Worm (Caenorhabditis elegans) whole organism, early embryonic: ENCODE measurements around the gene C45G9.4.

ENCODE experiments used
- B0310.2 ChIP-seq: sonication (generic microtip); optimal IDR thresholded peaks from 2 replicates; lab custom pipeline; 2016; ENCODE audit warnings: mild to moderate bottlenecking, missing genetic modification characterization, missing compliant biosample characterization
- F13C5.2 ChIP-seq: sonication (generic microtip); optimal IDR thresholded peaks from 2 replicates; lab custom pipeline; 2017; ENCODE audit warnings: mild to moderate bottlenecking, missing genetic modification characterization, inconsistent platforms, missing compliant biosample characterization
- aly-1 ChIP-seq: sonication (generic microtip); optimal IDR thresholded peaks from 2 replicates; lab custom pipeline; 2016; ENCODE audit warnings: missing genetic modification characterization, missing compliant biosample characterization
- ama-1 ChIP-seq: fragments of 150-350 bp; optimal IDR thresholded peaks from 2 replicates; lab custom pipeline; 2014
- ceh-13 ChIP-seq: fragments of 200-800 bp; sonication (Bioruptor generic); optimal IDR thresholded peaks from 2 replicates; lab custom pipeline; 2018; ENCODE audit warnings: mild to moderate bottlenecking, missing genetic modification characterization, missing compliant biosample characterization
- ceh-36 ChIP-seq: sonication (generic microtip); optimal IDR thresholded peaks from 2 replicates; lab custom pipeline; 2016; ENCODE audit warnings: missing genetic modification characterization, inconsistent platforms, missing compliant biosample characterization
- ets-7 ChIP-seq: sonication (generic microtip); optimal IDR thresholded peaks from 2 replicates; lab custom pipeline; 2016; ENCODE audit warnings: missing genotype, missing genetic modification characterization, missing compliant biosample characterization
- flt-1 ChIP-seq: fragments of 200-800 bp; sonication (Bioruptor generic); IDR thresholded peaks from 2 replicates; pipeline ENCODE4 v1.3.6; 2022; ENCODE audit warnings: missing genetic modification characterization, missing compliant biosample characterization
- hmbx-1 ChIP-seq: sonication (generic microtip); optimal IDR thresholded peaks from 2 replicates; lab custom pipeline; 2016; ENCODE audit warnings: mild to moderate bottlenecking, missing genetic modification characterization, missing compliant biosample characterization
- hmg-4 ChIP-seq: fragments of 200-800 bp; sonication (Bioruptor generic); optimal IDR thresholded peaks from 2 replicates; lab custom pipeline; 2018; ENCODE audit warnings: mild to moderate bottlenecking, missing genetic modification characterization, missing compliant biosample characterization
- pes-1 ChIP-seq: fragments of 200-800 bp; sonication (Bioruptor generic); IDR thresholded peaks from 2 replicates; pipeline ENCODE4 v1.3.6; 2022; ENCODE audit warnings: missing genetic modification reagents, missing genetic modification characterization, missing compliant biosample characterization
- scrt-1 ChIP-seq: fragments of 200-800 bp; sonication (Bioruptor generic); IDR thresholded peaks from 2 replicates; pipeline ENCODE4 v1.3.6; 2022; ENCODE audit warnings: missing genetic modification characterization, missing compliant biosample characterization
- sea-1 ChIP-seq: fragments of 200-800 bp; sonication (Bioruptor generic); conservative IDR thresholded peaks from 2 replicates; pipeline ENCODE4 v1.3.6; 2022; ENCODE audit warnings: missing genetic modification characterization, missing compliant biosample characterization
- tbx-11 ChIP-seq: fragments of 200-800 bp; sonication (Bioruptor generic); IDR thresholded peaks from 2 replicates; pipeline ENCODE4 v1.3.6; 2022; ENCODE audit warnings: missing genetic modification characterization, missing compliant biosample characterization
- tbx-37 ChIP-seq: fragments of 200-800 bp; sonication (Bioruptor generic); conservative IDR thresholded peaks from 2 replicates; pipeline ENCODE4 v1.3.6; 2022; ENCODE audit warnings: missing genetic modification reagents, missing genetic modification characterization, missing compliant biosample characterization
- tra-4 ChIP-seq: sonication (generic microtip); optimal IDR thresholded peaks from 2 replicates; lab custom pipeline; 2017; ENCODE audit warnings: missing genetic modification characterization, missing compliant biosample characterization

Gene C45G9.4

ce11 chrIII:5098740-5099276, 36.3 kb downstream of the C45G9.4 start:
- no peak for TF ChIP-seq hmg-4 (GFP tag; lab: Kevin White, UChicago)
- no peak for TF ChIP-seq ets-7 (tag; lab: Kevin White, UChicago)

ce11 chrIII:5099500-5099899, 37.0 kb downstream of the C45G9.4 start:
- TF ChIP-seq tra-4 (no peak), ets-7 (tag; lab: Kevin White, UChicago) (no peak), pes-1 (GFP tag; lab: Robert Waterston, UW) (no peak), ceh-36 (tag; lab: Kevin White, UChicago) (no peak), hmbx-1 (tag; lab: Kevin White, UChicago) (no peak), tbx-37 (GFP tag; lab: Robert Waterston, UW) (no peak), ceh-13 (GFP tag; lab: Kevin White, UChicago) (no peak), hmg-4 (GFP tag; lab: Kevin White, UChicago) (no peak), tbx-11 (GFP tag; lab: Robert Waterston, UW) (no peak), aly-1 (tag; lab: Kevin White, UChicago) (no peak)

ce11 chrIII:5102616-5103015, 40.1 kb downstream of the C45G9.4 start, which contains the start of gene F54D8.6:
Gene F54D8.6 (plus strand): TSS chrIII:5102985.
- TF ChIP-seq B0310.2 (tag; lab: Kevin White, UChicago): no peak
- no peak for TF ChIP-seq ceh-36 (tag; lab: Kevin White, UChicago)
- TF ChIP-seq ets-7 (tag; lab: Kevin White, UChicago): no peak
- no peak for TF ChIP-seq tra-4
- TF ChIP-seq hmg-4 (GFP tag; lab: Kevin White, UChicago): no peak
- no peak for TF ChIP-seq F13C5.2
- TF ChIP-seq sea-1 (GFP tag; lab: Robert Waterston, UW): no peak
- no peak for TF ChIP-seq ama-1
- no peak for TF ChIP-seq ceh-13 (GFP tag; lab: Kevin White, UChicago)

- TF ChIP-seq ets-7 (tag; lab: Kevin White, UChicago) (no peak), F13C5.2 (no peak), tra-4 (no peak), flt-1 (GFP tag; lab: Robert Waterston, UW) (no peak), scrt-1 (GFP tag; lab: Robert Waterston, UW) (no peak), pes-1 (GFP tag; lab: Robert Waterston, UW) (no peak), ama-1 (no peak), tbx-11 (GFP tag; lab: Robert Waterston, UW) (no peak), hmg-4 (GFP tag; lab: Kevin White, UChicago) (no peak)
These were observed 43.0 kb downstream of the C45G9.4 start for ce11 chrIII:5105485-5105884.

- 0 out of 2 replicates have a peak, but pooled peaks have one; percentile 20 for TF ChIP-seq sea-1 (GFP tag; lab: Robert Waterston, UW)
- no peak for TF ChIP-seq B0310.2 (tag; lab: Kevin White, UChicago)
- no peak for TF ChIP-seq hmbx-1 (tag; lab: Kevin White, UChicago)
- TF ChIP-seq scrt-1 (GFP tag; lab: Robert Waterston, UW): 0 out of 2 replicates have a peak, but pooled peaks have one; percentile 42
- TF ChIP-seq F13C5.2: no peak
- no peak for TF ChIP-seq tbx-37 (GFP tag; lab: Robert Waterston, UW)
- peak; percentile 71 for TF ChIP-seq ama-1
- TF ChIP-seq ceh-13 (GFP tag; lab: Kevin White, UChicago): no peak
- TF ChIP-seq tra-4: no peak
- peak; percentile 17 for TF ChIP-seq ceh-36 (tag; lab: Kevin White, UChicago)
- TF ChIP-seq pes-1 (GFP tag; lab: Robert Waterston, UW): no peak
- TF ChIP-seq ets-7 (tag; lab: Kevin White, UChicago): no peak
- TF ChIP-seq hmg-4 (GFP tag; lab: Kevin White, UChicago): peak; percentile 54
These were observed 44.5 kb downstream of the C45G9.4 start, which contains the start of gene dpy-17 for ce11 chrIII:5106893-5107471. Gene dpy-17 (plus strand): TSS chrIII:5107330.

- no peak for TF ChIP-seq B0310.2 (tag; lab: Kevin White, UChicago)
- no peak for TF ChIP-seq tra-4
- TF ChIP-seq tbx-11 (GFP tag; lab: Robert Waterston, UW): no peak
- peak; percentile 74 for TF ChIP-seq aly-1 (tag; lab: Kevin White, UChicago)
- TF ChIP-seq sea-1 (GFP tag; lab: Robert Waterston, UW): no peak
- TF ChIP-seq flt-1 (GFP tag; lab: Robert Waterston, UW): 0 out of 2 replicates have a peak, but pooled peaks have one; percentile 5
- no peak for TF ChIP-seq F13C5.2
These were observed 45.5 kb downstream of the C45G9.4 start for ce11 chrIII:5107959-5108358.

ce11 chrIII:5108746-5109145, 46.2 kb downstream of the C45G9.4 start:
- peak; percentile 32 for TF ChIP-seq F13C5.2
- no peak for TF ChIP-seq pes-1 (GFP tag; lab: Robert Waterston, UW)
- peak; percentile 53 for TF ChIP-seq hmg-4 (GFP tag; lab: Kevin White, UChicago)

- TF ChIP-seq ets-7 (tag; lab: Kevin White, UChicago) (no peak), tbx-11 (GFP tag; lab: Robert Waterston, UW) (no peak), ceh-36 (tag; lab: Kevin White, UChicago) (no peak), hmg-4 (GFP tag; lab: Kevin White, UChicago) (no peak), tbx-37 (GFP tag; lab: Robert Waterston, UW) (no peak), pes-1 (GFP tag; lab: Robert Waterston, UW) (no peak), B0310.2 (tag; lab: Kevin White, UChicago) (no peak), scrt-1 (GFP tag; lab: Robert Waterston, UW) (no peak), F13C5.2 (no peak)
These were observed 46.9 kb downstream of the C45G9.4 start, which contains the start of gene sax-2 for ce11 chrIII:5109401-5109800. Gene sax-2 (plus strand): TSS chrIII:5109701.
